Worm (Caenorhabditis elegans) whole organism, late embryonic: ENCODE measurements around the gene fbxa-157.
"Not testable (repeated sequence)": the region's sequence is repeated elsewhere in the genome, so short reads cannot be mapped to it uniquely, and the experiment has no call there.

Experiments used
- C08G9.2 ChIP-seq: sonication (generic microtip); optimal IDR thresholded peaks from 2 replicates; lab custom pipeline; 2016; ENCODE audit warnings: mild to moderate bottlenecking, missing genetic modification characterization, moderate library complexity, missing compliant biosample characterization
- F13H6.1 ChIP-seq: sonication (generic microtip); optimal IDR thresholded peaks from 2 replicates; lab custom pipeline; 2016; ENCODE audit warnings: missing genetic modification characterization, missing compliant biosample characterization
- K09A11.1 ChIP-seq: sonication (generic microtip); optimal IDR thresholded peaks from 2 replicates; lab custom pipeline; 2017; ENCODE audit warnings: antibody characterized with exemption, mild to moderate bottlenecking, missing genetic modification characterization, missing compliant biosample characterization; ENCODE audit not compliant: insufficient read depth
- T23F11.4 ChIP-seq: fragments of 200-800 bp; sonication (Bioruptor generic); optimal IDR thresholded peaks from 2 replicates; lab custom pipeline; 2018; ENCODE audit warnings: mild to moderate bottlenecking, missing genetic modification characterization, missing compliant biosample characterization
- ahr-1 ChIP-seq: sonication (generic microtip); optimal IDR thresholded peaks from 2 replicates; lab custom pipeline; 2016; ENCODE audit warnings: missing genetic modification characterization, missing compliant biosample characterization
- ceh-14 ChIP-seq: sonication (generic microtip); optimal IDR thresholded peaks from 2 replicates; lab custom pipeline; 2016; ENCODE audit warnings: missing genotype, missing genetic modification characterization, missing compliant biosample characterization
- ceh-22 ChIP-seq: sonication (generic microtip); optimal IDR thresholded peaks from 2 replicates; lab custom pipeline; 2017; ENCODE audit warnings: missing biosample characterization, missing genetic modification characterization
- ceh-31 ChIP-seq: sonication (generic microtip); optimal IDR thresholded peaks from 2 replicates; lab custom pipeline; 2016; ENCODE audit warnings: missing genetic modification characterization, missing compliant biosample characterization
- ceh-48 ChIP-seq: sonication (generic microtip); optimal IDR thresholded peaks from 2 replicates; lab custom pipeline; 2016; ENCODE audit warnings: missing genetic modification characterization, inconsistent platforms, missing compliant biosample characterization
- ceh-6 ChIP-seq: fragments of 200-800 bp; sonication (Bioruptor generic); optimal IDR thresholded peaks from 2 replicates; lab custom pipeline; 2018; ENCODE audit warnings: mild to moderate bottlenecking, missing genetic modification characterization, missing compliant biosample characterization
- che-1 ChIP-seq: sonication (generic microtip); optimal IDR thresholded peaks from 2 replicates; lab custom pipeline; 2016; ENCODE audit warnings: mild to moderate bottlenecking, missing genetic modification characterization, missing compliant biosample characterization
- dmd-4 ChIP-seq: sonication (generic microtip); optimal IDR thresholded peaks from 2 replicates; lab custom pipeline; 2016; ENCODE audit warnings: borderline replicate concordance, missing genetic modification characterization, missing compliant biosample characterization
- dve-1 ChIP-seq: sonication (generic microtip); optimal IDR thresholded peaks from 2 replicates; lab custom pipeline; 2017; ENCODE audit warnings: antibody characterized with exemption, mild to moderate bottlenecking, missing genetic modification characterization, missing compliant biosample characterization
- fax-1 ChIP-seq: sonication (generic microtip); optimal IDR thresholded peaks from 2 replicates; lab custom pipeline; 2016; ENCODE audit warnings: missing genotype, missing genetic modification characterization, missing compliant biosample characterization
- fkh-10 ChIP-seq: fragments of 150-350 bp; optimal IDR thresholded peaks from 2 replicates; lab custom pipeline; 2014; ENCODE audit warnings: missing biosample characterization, missing genetic modification reagents, missing genetic modification characterization
- fkh-6 ChIP-seq: sonication (generic microtip); optimal IDR thresholded peaks from 2 replicates; lab custom pipeline; 2016; ENCODE audit warnings: missing genetic modification characterization, missing compliant biosample characterization
- hlh-13 ChIP-seq: fragments of 200-800 bp; sonication (Bioruptor generic); optimal IDR thresholded peaks from 2 replicates; lab custom pipeline; 2018; ENCODE audit warnings: mild to moderate bottlenecking, missing genetic modification characterization, missing compliant biosample characterization
- lin-11 ChIP-seq: fragments of 200-800 bp; sonication (Bioruptor generic); optimal IDR thresholded peaks from 2 replicates; lab custom pipeline; 2018; ENCODE audit warnings: mild to moderate bottlenecking, missing genetic modification characterization, missing compliant biosample characterization
- madf-2 ChIP-seq: sonication (generic microtip); optimal IDR thresholded peaks from 2 replicates; lab custom pipeline; 2017; ENCODE audit warnings: missing genetic modification characterization, missing compliant biosample characterization
- nfya-1 ChIP-seq: sonication (generic microtip); optimal IDR thresholded peaks from 2 replicates; lab custom pipeline; 2017; ENCODE audit warnings: missing genetic modification characterization, mild to moderate bottlenecking, missing compliant biosample characterization, antibody characterized with exemption, moderate library complexity
- odd-2 ChIP-seq: sonication (generic microtip); optimal IDR thresholded peaks from 2 replicates; lab custom pipeline; 2017; ENCODE audit warnings: antibody characterized with exemption, mild to moderate bottlenecking, missing genetic modification characterization, missing compliant biosample characterization
- pat-9 ChIP-seq: fragments of 200-800 bp; sonication (Bioruptor generic); optimal IDR thresholded peaks from 2 replicates; lab custom pipeline; 2018; ENCODE audit warnings: mild to moderate bottlenecking, missing genetic modification characterization, moderate library complexity, missing compliant biosample characterization
- pax-1 ChIP-seq: fragments of 150-350 bp; optimal IDR thresholded peaks from 2 replicates; lab custom pipeline; 2014; ENCODE audit warnings: missing biosample characterization, missing genetic modification characterization
- pqm-1 ChIP-seq: sonication (generic microtip); optimal IDR thresholded peaks from 2 replicates; lab custom pipeline; 2016; ENCODE audit warnings: missing genetic modification characterization, missing compliant biosample characterization
- ref-2 ChIP-seq: sonication (generic microtip); optimal IDR thresholded peaks from 2 replicates; lab custom pipeline; 2016; ENCODE audit warnings: missing genetic modification characterization, missing compliant biosample characterization
- tbx-7 ChIP-seq: sonication (generic microtip); optimal IDR thresholded peaks from 2 replicates; lab custom pipeline; 2016; ENCODE audit warnings: missing genotype, missing genetic modification characterization, missing compliant biosample characterization
- ttx-3 ChIP-seq: sonication (generic microtip); optimal IDR thresholded peaks from 2 replicates; lab custom pipeline; 2016; ENCODE audit warnings: missing genetic modification reagents, missing genetic modification characterization, missing compliant biosample characterization
- unc-42 ChIP-seq: sonication (generic microtip); optimal IDR thresholded peaks from 2 replicates; lab custom pipeline; 2016; ENCODE audit warnings: missing genotype, missing genetic modification characterization, missing compliant biosample characterization
- unc-55 ChIP-seq: sonication (generic microtip); optimal IDR thresholded peaks from 2 replicates; lab custom pipeline; 2017; ENCODE audit warnings: missing biosample characterization, missing genetic modification reagents, missing genetic modification characterization
- unc-86 ChIP-seq: sonication (generic microtip); optimal IDR thresholded peaks from 2 replicates; lab custom pipeline; 2016; ENCODE audit warnings: missing genetic modification characterization, missing compliant biosample characterization
- zip-5 ChIP-seq: sonication (generic microtip); optimal IDR thresholded peaks from 2 replicates; lab custom pipeline; 2016; ENCODE audit warnings: missing genetic modification characterization, missing compliant biosample characterization
- ztf-16 ChIP-seq: sonication (generic microtip); optimal IDR thresholded peaks from 2 replicates; lab custom pipeline; 2017; ENCODE audit warnings: missing genetic modification characterization, missing compliant biosample characterization

Gene fbxa-157

DNA sequence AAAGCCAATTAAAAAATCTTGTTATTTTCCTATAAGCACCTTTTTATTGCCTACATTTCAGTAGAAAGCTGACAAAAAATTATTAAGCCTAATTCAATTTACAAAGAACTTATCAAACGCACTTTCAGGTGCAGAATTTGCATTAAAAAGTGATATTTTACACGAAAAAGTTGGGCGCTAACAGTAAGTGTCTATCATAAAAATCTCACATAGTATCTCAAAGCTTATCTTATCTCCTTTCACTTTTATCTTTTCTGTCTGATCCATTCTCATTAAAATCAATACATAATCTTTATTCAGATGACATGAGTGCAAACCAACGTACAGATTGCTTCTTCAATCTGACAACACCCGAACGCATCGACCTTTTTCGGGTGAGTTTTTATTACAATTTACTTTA is 10.4 kb downstream of the fbxa-157 start, which contains the start of gene dcar-1:
dcar-1 (plus strand) TSS at position 301 of the 400 bp plus-strand sequence.
- TF ChIP-seq ztf-16 (tag; lab: Kevin White, UChicago) (no peak), ttx-3 (tag; lab: Kevin White, UChicago) (no peak), ceh-6 (GFP tag; lab: Kevin White, UChicago) (no peak), che-1 (tag; lab: Kevin White, UChicago) (no peak), ceh-48 (tag; lab: Kevin White, UChicago) (no peak), unc-86 (no peak), ref-2 (tag; lab: Kevin White, UChicago) (no peak), odd-2 (tag; lab: Kevin White, UChicago) (no peak), tbx-7 (no peak), hlh-13 (GFP tag; lab: Kevin White, UChicago) (no peak), ceh-22 (tag; lab: Kevin White, UChicago) (no peak), ceh-31 (tag; lab: Kevin White, UChicago) (no peak), fax-1 (tag; lab: Kevin White, UChicago) (no peak), ahr-1 (tag; lab: Kevin White, UChicago) (no peak), fkh-6 (tag; lab: Kevin White, UChicago) (no peak), dmd-4 (tag; lab: Kevin White, UChicago) (no peak), T23F11.4 (no peak), lin-11 (tag; lab: Kevin White, UChicago) (no peak), unc-42 (tag; lab: Kevin White, UChicago) (no peak), C08G9.2 (tag; lab: Kevin White, UChicago) (no peak)

DNA sequence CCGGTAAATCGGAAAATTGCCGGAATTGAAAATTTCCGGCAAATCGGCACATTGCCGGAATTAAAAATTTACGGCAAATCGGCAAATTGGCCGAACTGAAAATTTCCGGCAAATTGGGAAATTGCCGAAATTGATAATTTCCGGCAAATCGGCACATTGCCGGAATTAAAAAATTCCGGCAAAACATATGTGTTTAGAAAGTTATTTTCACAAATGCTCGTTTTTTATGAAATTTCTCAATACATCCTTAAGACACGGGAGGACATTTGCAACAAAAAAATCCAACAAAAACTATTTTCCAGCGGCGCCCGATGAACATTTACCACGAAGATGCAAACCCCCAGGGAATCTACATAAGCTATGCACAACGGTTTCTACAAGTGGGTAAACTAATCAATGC is 19.1 kb downstream of the fbxa-157 start, which contains the start of gene C06H5.8:
C06H5.8 (plus strand) TSS at position 301 of the 400 bp plus-strand sequence.
- TF ChIP-seq fkh-6 (tag; lab: Kevin White, UChicago), result no peak
- no peak for TF ChIP-seq ahr-1 (tag; lab: Kevin White, UChicago)

DNA sequence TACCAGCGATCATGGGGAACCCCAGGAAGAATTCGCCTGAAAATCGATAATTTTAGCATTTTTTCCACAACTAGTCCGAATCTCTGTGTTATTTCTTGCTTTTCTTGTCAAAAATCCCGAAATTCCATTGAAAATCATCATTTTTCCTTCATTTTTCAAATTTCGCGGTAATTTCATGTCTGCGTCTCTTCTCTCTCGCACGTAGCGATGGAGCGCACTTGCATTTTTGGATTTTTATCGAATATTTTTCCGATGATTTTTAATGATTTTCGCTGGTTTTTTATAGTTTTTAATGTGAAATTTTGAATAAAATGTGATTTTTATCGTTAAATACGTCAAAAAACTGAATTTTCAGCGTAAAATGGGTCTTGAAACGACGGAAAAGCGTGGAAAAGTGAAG is 21.8 kb downstream of the fbxa-157 start, which contains the start of gene E01B7.2:
E01B7.2 (plus strand) TSS at position 350 of the 400 bp plus-strand sequence.
- TF ChIP-seq fkh-10, result no peak
- no peak for TF ChIP-seq F13H6.1
- TF ChIP-seq unc-42 (tag; lab: Kevin White, UChicago), result peak; percentile 2
- TF ChIP-seq unc-55 (GFP tag; lab: Kevin White, UChicago), result peak; percentile 46
- TF ChIP-seq ceh-48 (tag; lab: Kevin White, UChicago), result peak; percentile 48
- no peak for TF ChIP-seq dve-1
- TF ChIP-seq pax-1 (tag; lab: Kevin White, UChicago), result peak; percentile 56
- TF ChIP-seq madf-2 (tag; lab: Kevin White, UChicago), result no peak
- no peak for TF ChIP-seq ceh-14 (tag; lab: Kevin White, UChicago)
- no peak for TF ChIP-seq pat-9 (tag; lab: Kevin White, UChicago)
- peak; percentile 63 for TF ChIP-seq nfya-1 (tag; lab: Kevin White, UChicago)
- no peak for TF ChIP-seq zip-5 (tag; lab: Kevin White, UChicago)
- TF ChIP-seq, all 69 proteins: peak for 5

DNA sequence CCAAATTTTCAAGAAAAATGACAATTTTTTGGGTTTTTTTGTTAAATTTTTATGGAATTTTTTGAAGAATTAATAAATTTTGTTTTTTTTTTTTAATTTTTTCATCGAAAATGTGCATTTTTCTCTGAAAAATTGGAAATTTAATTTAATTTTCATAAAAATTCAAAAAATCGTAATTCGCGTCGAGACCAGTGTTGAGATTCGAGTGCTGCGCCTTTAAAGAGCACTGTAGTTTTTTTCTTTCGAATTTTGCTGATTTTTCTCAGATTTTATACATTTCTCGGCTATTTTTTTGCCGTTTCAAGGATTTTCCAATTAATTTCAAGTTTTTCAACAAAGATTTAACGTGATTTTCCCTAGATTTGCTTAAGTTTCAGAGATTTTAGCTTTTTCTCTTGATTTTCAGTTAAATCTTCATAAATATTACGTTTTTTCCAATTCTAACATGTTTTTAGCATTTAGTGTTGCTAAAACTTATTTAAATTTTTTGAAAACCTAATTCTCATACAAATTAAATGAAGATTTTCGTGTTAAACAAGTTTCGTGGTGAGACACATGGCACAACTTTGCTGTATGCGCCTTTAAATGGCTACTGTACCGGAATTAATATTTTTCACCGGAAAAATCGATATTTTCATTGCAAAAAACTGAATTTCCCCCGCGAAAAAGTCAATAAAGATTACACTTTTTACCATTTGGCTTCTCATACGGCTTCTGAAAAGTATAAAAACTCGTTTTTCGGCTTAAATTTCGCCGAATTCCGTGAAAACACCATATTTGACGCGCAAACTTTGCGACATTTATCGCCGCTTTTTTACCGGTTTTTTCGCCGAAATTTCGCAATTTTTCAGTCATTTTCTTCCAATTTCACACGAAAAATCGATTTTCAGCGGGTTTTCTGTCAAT is 24.7 kb downstream of the fbxa-157 start, which contains the start of gene usp-50:
usp-50 (plus strand) TSS at position 822 of the 906 bp plus-strand sequence.
- TF ChIP-seq ceh-6 (GFP tag; lab: Kevin White, UChicago); pqm-1 (tag; lab: Kevin White, UChicago); K09A11.1 (tag; lab: Kevin White, UChicago): not testable (repeated sequence)
